Fruit fly (Drosophila melanogaster) whole organism, embryonic: Measurements from ENCODE around the gene CG7179.

ENCODE experiments used
- C15 ChIP-seq: fragments of 200-800 bp; sonication (Bioruptor generic); IDR thresholded peaks from 3 replicates; pipeline ENCODE4 v1.3.6; 2022; ENCODE audit warnings: missing biosample characterization, missing genetic modification characterization
- CG14667 ChIP-seq: fragments of 200-800 bp; sonication (Bioruptor generic); IDR thresholded peaks from 2 replicates; pipeline ENCODE4 v1.3.6; 2022; ENCODE audit warnings: missing biosample characterization, missing genetic modification characterization
- CG15011 ChIP-seq: fragments of 200-800 bp; sonication (Bioruptor generic); optimal IDR thresholded peaks from 3 replicates; lab custom pipeline; 2018; ENCODE audit warnings: missing biosample characterization, mild to moderate bottlenecking, missing genetic modification characterization
- CG17328 ChIP-seq: fragments of 200-800 bp; sonication (Bioruptor generic); IDR thresholded peaks from 2 replicates; pipeline ENCODE4 v1.3.6; 2022; ENCODE audit warnings: missing biosample characterization, missing genetic modification characterization
- CG18011 ChIP-seq: fragments of 200-800 bp; sonication (Bioruptor generic); optimal IDR thresholded peaks from 2 replicates; lab custom pipeline; 2017; ENCODE audit warnings: missing biosample characterization, missing genetic modification characterization, mild to moderate bottlenecking, moderate library complexity, missing genotype
- en ChIP-seq: fragments of 200-800 bp; sonication (Bioruptor generic); optimal IDR thresholded peaks from 2 replicates; lab custom pipeline; 2016; ENCODE audit warnings: missing biosample characterization, missing genetic modification characterization
- ken ChIP-seq: fragments of 200-800 bp; sonication (Bioruptor generic); IDR thresholded peaks from 3 replicates; pipeline ENCODE4 v1.3.6; 2022; ENCODE audit warnings: missing biosample characterization, missing genetic modification characterization
- lbe ChIP-seq: fragments of 200-800 bp; sonication (Bioruptor generic); optimal IDR thresholded peaks from 2 replicates; lab custom pipeline; 2016; ENCODE audit warnings: missing biosample characterization, mild to moderate bottlenecking, missing genetic modification characterization
- unc-4 ChIP-seq: fragments of 200-800 bp; sonication (Bioruptor generic); IDR thresholded peaks from 2 replicates; pipeline ENCODE4 v1.3.6; 2022; ENCODE audit warnings: missing biosample characterization, missing genetic modification characterization; ENCODE audit not compliant: partially characterized antibody

- TF ChIP-seq en (GFP tag; lab: Kevin White, UChicago), result no peak
- no peak for TF ChIP-seq ken (GFP tag; lab: Robert Waterston, UW)
- no peak for TF ChIP-seq CG15011 (GFP tag; lab: Kevin White, UChicago)
- TF ChIP-seq CG14667, result no peak
- no peak for TF ChIP-seq C15 (GFP tag; lab: Robert Waterston, UW)
- no peak for TF ChIP-seq CG17328
- no peak for TF ChIP-seq lbe (GFP tag; lab: Kevin White, UChicago)
- no peak for TF ChIP-seq CG18011 (GFP tag; lab: Kevin White, UChicago)
- no peak for TF ChIP-seq unc-4
These were observed 36.4 kb downstream of the CG7179 start, which contains the start of gene Acp1 for dm6 chr2L:7741437-7741836.
